Worm (Caenorhabditis elegans) whole organism, L2 larva: Measurements from ENCODE around the gene sax-2.

Experiments used
- C34F6.9 ChIP-seq: fragments of 150-350 bp; optimal IDR thresholded peaks from 2 replicates; lab custom pipeline; 2014; ENCODE audit warnings: missing biosample characterization, missing genetic modification characterization
- R02D3.7 ChIP-seq: fragments of 150-350 bp; optimal IDR thresholded peaks from 2 replicates; lab custom pipeline; 2014; ENCODE audit warnings: missing biosample characterization, missing genetic modification characterization
- Y55F3AM.14 ChIP-seq: fragments of 200-800 bp; sonication (Bioruptor generic); optimal IDR thresholded peaks from 2 replicates; lab custom pipeline; 2018; ENCODE audit warnings: mild to moderate bottlenecking, missing genetic modification characterization, missing compliant biosample characterization
- ZK546.5 ChIP-seq: sonication (generic microtip); optimal IDR thresholded peaks from 2 replicates; lab custom pipeline; 2017; ENCODE audit warnings: missing biosample characterization, missing genetic modification characterization
- alr-1 ChIP-seq: fragments of 150-350 bp; optimal IDR thresholded peaks from 2 replicates; lab custom pipeline; 2014; ENCODE audit warnings: missing biosample characterization, missing genetic modification characterization
- aly-2 ChIP-seq: fragments of 150-350 bp; optimal IDR thresholded peaks from 2 replicates; lab custom pipeline; 2014; ENCODE audit warnings: missing biosample characterization, missing genetic modification characterization
- ama-1 ChIP-seq: fragments of 150-350 bp; optimal IDR thresholded peaks from 2 replicates; lab custom pipeline; 2018; ENCODE audit warnings: inconsistent platforms
- blmp-1 ChIP-seq: sonication (generic microtip); optimal IDR thresholded peaks from 2 replicates; lab custom pipeline; 2017; ENCODE audit warnings: missing genetic modification characterization, mild to moderate bottlenecking, missing compliant biosample characterization, antibody characterized with exemption, moderate library complexity; ENCODE audit not compliant: insufficient read depth
- ceh-16 ChIP-seq: fragments of 150-350 bp; optimal IDR thresholded peaks from 2 replicates; lab custom pipeline; 2014; ENCODE audit warnings: missing biosample characterization, missing genetic modification characterization
- ceh-82 ChIP-seq: fragments of 150-350 bp; optimal IDR thresholded peaks from 2 replicates; lab custom pipeline; 2014; ENCODE audit warnings: missing biosample characterization, missing genetic modification characterization
- crh-2 ChIP-seq: sonication (generic microtip); optimal IDR thresholded peaks from 2 replicates; lab custom pipeline; 2017; ENCODE audit warnings: missing biosample characterization, missing genetic modification characterization
- dmd-4 ChIP-seq: sonication (generic microtip); optimal IDR thresholded peaks from 2 replicates; lab custom pipeline; 2017; ENCODE audit warnings: missing biosample characterization, missing genetic modification characterization
- egl-27 ChIP-seq: sonication (generic microtip); optimal IDR thresholded peaks from 3 replicates; lab custom pipeline; 2017; ENCODE audit warnings: missing biosample characterization, missing genetic modification reagents, missing genetic modification characterization
- elt-1 ChIP-seq: fragments of 150-350 bp; optimal IDR thresholded peaks from 2 replicates; lab custom pipeline; 2014; ENCODE audit warnings: missing biosample characterization, missing genetic modification characterization
- elt-3 ChIP-seq: sonication (generic microtip); optimal IDR thresholded peaks from 2 replicates; lab custom pipeline; 2017; ENCODE audit warnings: missing biosample characterization, missing genetic modification characterization
- fos-1 ChIP-seq: fragments of 150-350 bp; optimal IDR thresholded peaks from 2 replicates; lab custom pipeline; 2014; ENCODE audit warnings: missing biosample characterization, missing genetic modification characterization
- lin-11 ChIP-seq: fragments of 150-350 bp; sonication (generic microtip); optimal IDR thresholded peaks from 2 replicates; lab custom pipeline; 2014; ENCODE audit warnings: missing biosample characterization, missing genetic modification characterization, inconsistent platforms, mixed read lengths
- lin-13 ChIP-seq: fragments of 150-350 bp; optimal IDR thresholded peaks from 2 replicates; lab custom pipeline; 2014; ENCODE audit warnings: missing biosample characterization, missing genetic modification reagents, missing genetic modification characterization
- lin-39 ChIP-seq: fragments of 150-350 bp; optimal IDR thresholded peaks from 2 replicates; lab custom pipeline; 2014; ENCODE audit warnings: missing biosample characterization, missing genetic modification reagents, missing genetic modification characterization
- lsy-2 ChIP-seq, 2 experiments: fragments of 150-350 bp in 1 of 2; sonication (generic microtip) in 1 of 2; optimal IDR thresholded peaks; 2 replicates each; lab custom pipeline; 2014 to 2017; ENCODE audit warnings: missing biosample characterization in 2 of 2, missing genetic modification characterization in 2 of 2
- mbf-1 ChIP-seq: sonication (generic microtip); optimal IDR thresholded peaks from 2 replicates; lab custom pipeline; 2017; ENCODE audit warnings: missing biosample characterization, missing genetic modification characterization
- mdl-1 ChIP-seq, 2 experiments: fragments of 150-350 bp in 1 of 2; sonication (generic microtip) in 1 of 2; optimal IDR thresholded peaks; 2 replicates each; lab custom pipeline; 2017; ENCODE audit warnings: missing biosample characterization in 2 of 2, missing genetic modification characterization in 2 of 2
- nhr-12 ChIP-seq: fragments of 150-350 bp; optimal IDR thresholded peaks from 2 replicates; lab custom pipeline; 2014; ENCODE audit warnings: missing biosample characterization, missing genetic modification characterization
- nhr-23 ChIP-seq: fragments of 150-350 bp; optimal IDR thresholded peaks from 2 replicates; lab custom pipeline; 2014; ENCODE audit warnings: missing biosample characterization, missing genetic modification reagents, missing genetic modification characterization
- nhr-237 ChIP-seq: fragments of 150-350 bp; optimal IDR thresholded peaks from 2 replicates; lab custom pipeline; 2014; ENCODE audit warnings: missing biosample characterization, missing genetic modification characterization
- nhr-25 ChIP-seq: fragments of 150-350 bp; sonication (generic microtip); optimal IDR thresholded peaks from 3 replicates; lab custom pipeline; 2014; ENCODE audit warnings: missing biosample characterization, missing genetic modification characterization
- nhr-6 ChIP-seq: fragments of 150-350 bp; optimal IDR thresholded peaks from 2 replicates; lab custom pipeline; 2014; ENCODE audit warnings: missing biosample characterization, missing genetic modification characterization
- nhr-77 ChIP-seq: fragments of 150-350 bp; optimal IDR thresholded peaks from 2 replicates; lab custom pipeline; 2014; ENCODE audit warnings: missing biosample characterization, missing genetic modification characterization
- peb-1 ChIP-seq: fragments of 150-350 bp; optimal IDR thresholded peaks from 2 replicates; lab custom pipeline; 2014; ENCODE audit warnings: missing biosample characterization, missing genetic modification characterization
- skn-1 ChIP-seq: sonication (generic microtip); optimal IDR thresholded peaks from 2 replicates; lab custom pipeline; 2017; ENCODE audit warnings: missing biosample characterization, missing genetic modification characterization
- sma-9 ChIP-seq, 2 experiments: fragments of 150-350 bp in 1 of 2; sonication (generic microtip) in 1 of 2; optimal IDR thresholded peaks; 2 replicates each; lab custom pipeline; 2014 to 2016; ENCODE audit warnings: missing genetic modification characterization in 2 of 2, mild to moderate bottlenecking in 1 of 2, missing biosample characterization in 1 of 2, missing compliant biosample characterization in 1 of 2, missing genetic modification reagents in 1 of 2, moderate library complexity in 1 of 2
- snpc-4 ChIP-seq: fragments of 150-350 bp; optimal IDR thresholded peaks from 2 replicates; lab custom pipeline; 2014; ENCODE audit warnings: missing biosample characterization, missing genetic modification characterization
- unc-39 ChIP-seq: fragments of 150-350 bp; optimal IDR thresholded peaks from 2 replicates; lab custom pipeline; 2014; ENCODE audit warnings: missing biosample characterization, missing genetic modification characterization
- unc-55 ChIP-seq: fragments of 150-350 bp; sonication (generic microtip); optimal IDR thresholded peaks from 3 replicates; lab custom pipeline; 2014; ENCODE audit warnings: missing biosample characterization, missing genetic modification reagents, missing genetic modification characterization
- unc-62 ChIP-seq: fragments of 150-350 bp; optimal IDR thresholded peaks from 2 replicates; lab custom pipeline; 2014; ENCODE audit warnings: missing biosample characterization, missing genetic modification reagents, missing genetic modification characterization
- ztf-1 ChIP-seq: fragments of 200-800 bp; sonication (Bioruptor generic); conservative IDR thresholded peaks from 2 replicates; pipeline ENCODE4 v1.3.6; 2022; ENCODE audit warnings: missing genetic modification characterization, missing compliant biosample characterization
- ztf-11 ChIP-seq: sonication (generic microtip); optimal IDR thresholded peaks from 2 replicates; lab custom pipeline; 2017; ENCODE audit warnings: missing biosample characterization, missing genetic modification characterization

The sax-2 gene

ce11 chrIII:5134506-5134905, 25.0 kb downstream of the sax-2 start:
- TF ChIP-seq R02D3.7 (tag; lab: Kevin White, UChicago), result no peak
- TF ChIP-seq skn-1 (tag; lab: Kevin White, UChicago), result no peak
- no peak for TF ChIP-seq unc-55 (GFP tag; lab: Kevin White, UChicago)
- TF ChIP-seq fos-1 (tag; lab: Kevin White, UChicago), result peak; percentile 10
- peak in 1 of 2 experiments; percentile 41 for TF ChIP-seq lsy-2 (tag; optimal IDR thresholded peaks at IDR 0.05; lab: Kevin White, UChicago)
- TF ChIP-seq nhr-237 (tag; lab: Kevin White, UChicago), result no peak

ce11 chrIII:5136033-5136597, 26.6 kb downstream of the sax-2 start, which contains the start of gene tbx-2:
Gene tbx-2, minus strand, starts transcription at chrIII:5136296.
- TF ChIP-seq dmd-4, result no peak
- TF ChIP-seq lin-11 (tag; lab: Kevin White, UChicago), result no peak
- peak in 1 of 2 experiments; percentile 46 for TF ChIP-seq lsy-2 (tag; optimal IDR thresholded peaks at IDR 0.05; lab: Kevin White, UChicago)

ce11 chrIII:5137099-5137498, 27.6 kb downstream of the sax-2 start:
- TF ChIP-seq mdl-1 (tag; optimal IDR thresholded peaks at IDR 0.05; lab: Kevin White, UChicago), result no peak
- TF ChIP-seq aly-2 (tag; lab: Kevin White, UChicago), result no peak
- TF ChIP-seq egl-27 (tag; lab: Kevin White, UChicago), result no peak
- no peak for TF ChIP-seq nhr-23
- no peak for TF ChIP-seq peb-1 (tag; lab: Kevin White, UChicago)
- peak; percentile 63 for TF ChIP-seq crh-2 (tag; lab: Kevin White, UChicago)
- no peak for TF ChIP-seq lin-11 (tag; lab: Kevin White, UChicago)
- TF ChIP-seq fos-1 (tag; lab: Kevin White, UChicago), result peak; percentile 58

ce11 chrIII:5137685-5138084, 28.2 kb downstream of the sax-2 start:
- TF ChIP-seq peb-1 (tag; lab: Kevin White, UChicago) (no peak), Y55F3AM.14 (no peak), skn-1 (tag; lab: Kevin White, UChicago) (no peak), snpc-4 (tag; lab: Kevin White, UChicago) (no peak), unc-62 (GFP tag; lab: Kevin White, UChicago) (no peak), elt-3 (tag; lab: Kevin White, UChicago) (no peak), nhr-25 (tag; lab: Kevin White, UChicago) (no peak), elt-1 (tag; lab: Kevin White, UChicago) (no peak), fos-1 (tag; lab: Kevin White, UChicago) (no peak)

- TF ChIP-seq snpc-4 (tag; lab: Kevin White, UChicago) (no peak), nhr-25 (tag; lab: Kevin White, UChicago) (no peak), nhr-12 (tag; lab: Kevin White, UChicago) (no peak), ceh-16 (no peak), lin-11 (tag; lab: Kevin White, UChicago) (no peak), nhr-77 (tag; lab: Kevin White, UChicago) (no peak), mdl-1 (tag; optimal IDR thresholded peaks at IDR 0.05; lab: Kevin White, UChicago) (no peak), C34F6.9 (tag; lab: Kevin White, UChicago) (no peak), lsy-2 (tag; optimal IDR thresholded peaks at IDR 0.05; lab: Kevin White, UChicago) (no peak), ztf-1 (GFP tag; lab: Robert Waterston, UW) (no peak), elt-1 (tag; lab: Kevin White, UChicago) (no peak), ceh-82 (no peak), unc-62 (GFP tag; lab: Kevin White, UChicago) (no peak), lin-13 (GFP tag; lab: Kevin White, UChicago) (no peak), ZK546.5 (tag; lab: Kevin White, UChicago) (no peak)
These were observed 29.5 kb downstream of the sax-2 start for ce11 chrIII:5138940-5139533.

ce11 chrIII:5139768-5140167, 30.3 kb downstream of the sax-2 start:
- no peak for TF ChIP-seq lin-39 (tag; lab: Kevin White, UChicago)
- no peak for TF ChIP-seq nhr-237 (tag; lab: Kevin White, UChicago)
- TF ChIP-seq crh-2 (tag; lab: Kevin White, UChicago), result no peak
- TF ChIP-seq mbf-1 (tag; lab: Kevin White, UChicago), result no peak
- no peak for TF ChIP-seq nhr-23
- no peak for TF ChIP-seq sma-9 (GFP tag; optimal IDR thresholded peaks at IDR 0.05; lab: Kevin White, UChicago)
- no peak for TF ChIP-seq sma-9 (tag; optimal IDR thresholded peaks at IDR 0.05; lab: Kevin White, UChicago)
- TF ChIP-seq R02D3.7 (tag; lab: Kevin White, UChicago), result no peak
- TF ChIP-seq lin-11 (tag; lab: Kevin White, UChicago), result no peak
- no peak for TF ChIP-seq lin-13 (GFP tag; lab: Kevin White, UChicago)
- no peak for TF ChIP-seq ama-1 (lab: Kevin White, UChicago)
- no peak for TF ChIP-seq unc-39 (tag; lab: Kevin White, UChicago)
- no peak for TF ChIP-seq lsy-2 (tag; optimal IDR thresholded peaks at IDR 0.05; lab: Kevin White, UChicago)
- no peak for TF ChIP-seq nhr-6 (tag; lab: Kevin White, UChicago)
- no peak for TF ChIP-seq ztf-11 (tag; lab: Kevin White, UChicago)
- TF ChIP-seq unc-55 (GFP tag; lab: Kevin White, UChicago), result no peak
- TF ChIP-seq alr-1 (tag; lab: Kevin White, UChicago), result no peak
- TF ChIP-seq blmp-1 (tag; lab: Kevin White, UChicago), result no peak
- TF ChIP-seq, all 48 proteins: peak for 0
